Worm (Caenorhabditis elegans) whole organism, late embryonic: ENCODE results near the gene skpo-2.

ENCODE experiments used
- C08G9.2 ChIP-seq: sonication (generic microtip); optimal IDR thresholded peaks from 2 replicates; lab custom pipeline; 2016; ENCODE audit warnings: mild to moderate bottlenecking, missing genetic modification characterization, moderate library complexity, missing compliant biosample characterization
- K09A11.1 ChIP-seq: sonication (generic microtip); optimal IDR thresholded peaks from 2 replicates; lab custom pipeline; 2017; ENCODE audit warnings: antibody characterized with exemption, mild to moderate bottlenecking, missing genetic modification characterization, missing compliant biosample characterization; ENCODE audit not compliant: insufficient read depth
- ceh-2 ChIP-seq: sonication (generic microtip); optimal IDR thresholded peaks from 2 replicates; lab custom pipeline; 2016; ENCODE audit warnings: missing genotype, missing genetic modification characterization, missing compliant biosample characterization
- lin-11 ChIP-seq: fragments of 200-800 bp; sonication (Bioruptor generic); optimal IDR thresholded peaks from 2 replicates; lab custom pipeline; 2018; ENCODE audit warnings: mild to moderate bottlenecking, missing genetic modification characterization, missing compliant biosample characterization
- pqm-1 ChIP-seq: sonication (generic microtip); optimal IDR thresholded peaks from 2 replicates; lab custom pipeline; 2016; ENCODE audit warnings: missing genetic modification characterization, missing compliant biosample characterization
- sox-2 ChIP-seq: fragments of 200-800 bp; sonication (Bioruptor generic); IDR thresholded peaks from 2 replicates; pipeline ENCODE4 v1.3.6; 2022; ENCODE audit warnings: missing genetic modification reagents, missing genetic modification characterization, missing compliant biosample characterization
- ttx-3 ChIP-seq: sonication (generic microtip); optimal IDR thresholded peaks from 2 replicates; lab custom pipeline; 2016; ENCODE audit warnings: missing genetic modification reagents, missing genetic modification characterization, missing compliant biosample characterization

- TF ChIP-seq sox-2 (GFP tag; lab: Robert Waterston, UW) (no peak), ceh-2 (no peak), pqm-1 (tag; lab: Kevin White, UChicago) (no peak), C08G9.2 (tag; lab: Kevin White, UChicago) (no peak), ttx-3 (tag; lab: Kevin White, UChicago) (no peak), K09A11.1 (tag; lab: Kevin White, UChicago) (no peak), lin-11 (tag; lab: Kevin White, UChicago) (no peak)
Observed at ce11 chrII:3399212-3399611, 37.1 kb downstream of the skpo-2 start, which contains the start of gene nep-9.
